Worm (Caenorhabditis elegans): ENCODE results near the gene str-13.

ce11 chrV:2750006-2750405 lies 23.0 kb upstream of the str-13 start, which contains the start of gene srx-24:
- no peak for TF ChIP-seq ZK546.5 (tag; optimal IDR thresholded peaks at IDR 0.05)
- TF ChIP-seq lin-39 (tag; optimal IDR thresholded peaks at IDR 0.05) = no peak
- no peak for TF ChIP-seq mab-5 (tag; optimal IDR thresholded peaks at IDR 0.05)

Data from whole organism, L2 larva.